Worm (Caenorhabditis elegans): ENCODE data around the gene chst-1.

ce11 chrII:8104998-8105397 lies 1.8 kb downstream of the chst-1 start, which contains the start of gene sfxn-5:
- TF ChIP-seq ahr-1 (tag; optimal IDR thresholded peaks at IDR 0.05) = no peak
- no peak for TF ChIP-seq hlh-30 (tag; optimal IDR thresholded peaks at IDR 0.05; ENCODE audit: insufficient read depth)
- no peak for TF ChIP-seq ama-1 (optimal IDR thresholded peaks at IDR 0.05)

Data from whole organism, late embryonic.